Fruit fly (Drosophila melanogaster) whole organism, embryonic: Measurements from ENCODE around the gene CG12081.

ENCODE experiments used
- Ada2b ChIP-seq: fragments of 200-800 bp; sonication (Bioruptor generic); IDR thresholded peaks from 2 replicates; pipeline ENCODE4 v1.3.6; 2022; ENCODE audit warnings: missing biosample characterization, missing genetic modification characterization
- CG10366 ChIP-seq: fragments of 200-800 bp; sonication (Bioruptor generic); IDR thresholded peaks from 2 replicates; pipeline ENCODE4 v1.3.6; 2022; ENCODE audit warnings: missing biosample characterization, missing genetic modification characterization
- CG10462 ChIP-seq: fragments of 200-800 bp; sonication (Bioruptor generic); optimal IDR thresholded peaks from 2 replicates; lab custom pipeline; 2016; ENCODE audit warnings: missing biosample characterization, missing genetic modification characterization
- CG16779 ChIP-seq: fragments of 200-800 bp; sonication (Bioruptor generic); IDR thresholded peaks from 2 replicates; pipeline ENCODE4 v1.3.6; 2022; ENCODE audit warnings: missing biosample characterization, missing genetic modification characterization
- CG16813 ChIP-seq: fragments of 200-800 bp; sonication (Bioruptor generic); IDR thresholded peaks from 3 replicates; pipeline ENCODE4 v1.3.6; 2022; ENCODE audit warnings: missing biosample characterization, missing genetic modification characterization; ENCODE audit not compliant: partially characterized antibody
- CG16815 ChIP-seq: fragments of 200-800 bp; sonication (Bioruptor generic); optimal IDR thresholded peaks from 3 replicates; lab custom pipeline; 2017; ENCODE audit warnings: missing biosample characterization, mild to moderate bottlenecking, missing genetic modification characterization
- CG18599 ChIP-seq: fragments of 200-800 bp; sonication (Bioruptor generic); optimal IDR thresholded peaks from 3 replicates; lab custom pipeline; 2017; ENCODE audit warnings: missing biosample characterization, missing genetic modification characterization, mild to moderate bottlenecking, moderate library complexity, missing genetic modification reagents
- CG2129 ChIP-seq: fragments of 200-800 bp; sonication (Bioruptor generic); IDR thresholded peaks from 2 replicates; pipeline ENCODE4 v1.3.6; 2022; ENCODE audit warnings: missing biosample characterization, missing genetic modification characterization; ENCODE audit not compliant: partially characterized antibody
- CG2199 ChIP-seq: fragments of 200-800 bp; sonication (Bioruptor generic); IDR thresholded peaks from 3 replicates; pipeline ENCODE4 v1.3.6; 2022; ENCODE audit warnings: missing biosample characterization, missing genetic modification characterization
- CG3065 ChIP-seq: fragments of 200-800 bp; sonication (Bioruptor generic); optimal IDR thresholded peaks from 2 replicates; lab custom pipeline; 2016; ENCODE audit warnings: missing biosample characterization, missing genetic modification characterization
- CG31365 ChIP-seq: fragments of 200-800 bp; sonication (Bioruptor generic); optimal IDR thresholded peaks from 2 replicates; lab custom pipeline; 2018; ENCODE audit warnings: missing biosample characterization, mild to moderate bottlenecking, missing genetic modification characterization
- CG32772 ChIP-seq: fragments of 200-800 bp; sonication (Bioruptor generic); IDR thresholded peaks from 2 replicates; pipeline ENCODE4 v1.3.6; 2022; ENCODE audit warnings: missing biosample characterization, missing genetic modification characterization
- CG34224 ChIP-seq: fragments of 200-800 bp; sonication (Bioruptor generic); IDR thresholded peaks from 3 replicates; pipeline ENCODE4 v1.3.6; 2022; ENCODE audit warnings: missing biosample characterization, missing genetic modification characterization; ENCODE audit not compliant: partially characterized antibody
- CG42726 ChIP-seq: fragments of 200-800 bp; sonication (Bioruptor generic); IDR thresholded peaks from 2 replicates; pipeline ENCODE4 v1.3.6; 2022; ENCODE audit warnings: missing biosample characterization, missing genetic modification characterization; ENCODE audit not compliant: partially characterized antibody
- CG4707 ChIP-seq: fragments of 200-800 bp; sonication (Bioruptor generic); optimal IDR thresholded peaks from 2 replicates; lab custom pipeline; 2018; ENCODE audit warnings: missing biosample characterization, mild to moderate bottlenecking, missing genetic modification characterization, moderate library complexity
- CG6854 ChIP-seq: fragments of 200-800 bp; sonication (Bioruptor generic); optimal IDR thresholded peaks from 3 replicates; lab custom pipeline; 2017; ENCODE audit warnings: missing biosample characterization, mild to moderate bottlenecking, missing genetic modification characterization
- CG7963 ChIP-seq: fragments of 200-800 bp; sonication (Bioruptor generic); IDR thresholded peaks from 3 replicates; pipeline ENCODE4 v1.3.6; 2022; ENCODE audit warnings: missing biosample characterization, missing genetic modification characterization; ENCODE audit not compliant: partially characterized antibody
- CG8089 ChIP-seq: fragments of 200-800 bp; sonication (Bioruptor generic); optimal IDR thresholded peaks from 3 replicates; lab custom pipeline; 2016; ENCODE audit warnings: missing biosample characterization, missing genetic modification characterization
- CG8765 ChIP-seq: fragments of 200-800 bp; sonication (Bioruptor generic); IDR thresholded peaks from 2 replicates; pipeline ENCODE4 v1.3.6; 2022; ENCODE audit warnings: missing biosample characterization, missing genetic modification characterization
- CrebB ChIP-seq: fragments of 200-800 bp; sonication (Bioruptor generic); optimal IDR thresholded peaks from 3 replicates; lab custom pipeline; 2018; ENCODE audit warnings: missing biosample characterization, mild to moderate bottlenecking, missing genetic modification characterization
- D19B ChIP-seq: fragments of 200-800 bp; sonication (Bioruptor generic); optimal IDR thresholded peaks from 2 replicates; lab custom pipeline; 2017; ENCODE audit warnings: missing biosample characterization, mild to moderate bottlenecking, missing genetic modification characterization
- Dip3 ChIP-seq: fragments of 200-800 bp; sonication (Bioruptor generic); optimal IDR thresholded peaks from 3 replicates; lab custom pipeline; 2016; ENCODE audit warnings: missing biosample characterization, missing genetic modification characterization
- Doc3 ChIP-seq: fragments of 200-800 bp; sonication (Bioruptor generic); IDR thresholded peaks from 3 replicates; pipeline ENCODE4 v1.3.6; 2022; ENCODE audit warnings: missing biosample characterization, missing genetic modification characterization; ENCODE audit not compliant: partially characterized antibody
- Ets65A ChIP-seq: fragments of 200-800 bp; sonication (Bioruptor generic); peaks from one replicate; lab custom pipeline; 2016; ENCODE audit warnings: missing biosample characterization, missing genetic modification characterization
- Ets97D ChIP-seq: fragments of 200-800 bp; sonication (Bioruptor generic); optimal IDR thresholded peaks from 3 replicates; lab custom pipeline; 2016; ENCODE audit warnings: missing biosample characterization, missing genetic modification characterization
- Gug ChIP-seq: fragments of 200-800 bp; sonication (Bioruptor generic); IDR thresholded peaks from 4 replicates; pipeline ENCODE4 v1.3.6; 2022; ENCODE audit warnings: missing biosample characterization, missing genetic modification characterization
- MTF-1 ChIP-seq: fragments of 200-800 bp; sonication (Bioruptor generic); optimal IDR thresholded peaks from 2 replicates; lab custom pipeline; 2018; ENCODE audit warnings: missing biosample characterization, mild to moderate bottlenecking, missing genetic modification characterization, borderline replicate concordance
- NfI ChIP-seq: fragments of 200-800 bp; sonication (Bioruptor generic); optimal IDR thresholded peaks from 3 replicates; lab custom pipeline; 2018; ENCODE audit warnings: missing biosample characterization, mild to moderate bottlenecking, missing genetic modification characterization, moderate library complexity
- Rfx ChIP-seq: fragments of 200-800 bp; sonication (Bioruptor generic); IDR thresholded peaks from 2 replicates; pipeline ENCODE4 v1.3.6; 2022; ENCODE audit warnings: missing biosample characterization, missing genetic modification characterization
- Ssrp ChIP-seq: fragments of 200-800 bp; sonication (Bioruptor generic); optimal IDR thresholded peaks from 2 replicates; lab custom pipeline; 2018; ENCODE audit warnings: missing biosample characterization, mild to moderate bottlenecking, missing genetic modification characterization, moderate library complexity
- Xbp1 ChIP-seq: fragments of 200-800 bp; sonication (Bioruptor generic); optimal IDR thresholded peaks from 3 replicates; lab custom pipeline; 2016; ENCODE audit warnings: missing biosample characterization, mild to moderate bottlenecking, missing genetic modification characterization
- ara ChIP-seq: fragments of 200-800 bp; sonication (Bioruptor generic); IDR thresholded peaks from 2 replicates; pipeline ENCODE4 v1.3.6; 2022; ENCODE audit warnings: missing biosample characterization, missing genetic modification characterization
- bigmax ChIP-seq: fragments of 200-800 bp; sonication (Bioruptor generic); optimal IDR thresholded peaks from 2 replicates; lab custom pipeline; 2018; ENCODE audit warnings: missing biosample characterization, mild to moderate bottlenecking, missing genetic modification characterization
- crc ChIP-seq: fragments of 200-800 bp; sonication (Bioruptor generic); optimal IDR thresholded peaks from 2 replicates; lab custom pipeline; 2016; ENCODE audit warnings: missing biosample characterization, missing genetic modification characterization
- croc ChIP-seq: fragments of 200-800 bp; sonication (Bioruptor generic); conservative IDR thresholded peaks from 3 replicates; pipeline ENCODE4 v1.3.6; 2022; ENCODE audit warnings: missing biosample characterization, missing genetic modification characterization
- crp ChIP-seq, 2 experiments: fragments of 200-800 bp; sonication (Bioruptor generic); optimal IDR thresholded peaks; 2 replicates in 1 of 2; 3 replicates in 1 of 2; lab custom pipeline; 2017; ENCODE audit warnings: missing biosample characterization in 2 of 2, missing genetic modification characterization in 2 of 2, mild to moderate bottlenecking in 1 of 2, moderate library complexity in 1 of 2
- dati ChIP-seq: fragments of 200-800 bp; sonication (Bioruptor generic); IDR thresholded peaks from 2 replicates; pipeline ENCODE4 v1.3.6; 2022; ENCODE audit warnings: missing biosample characterization, missing genetic modification characterization
- ewg ChIP-seq: fragments of 200-800 bp; sonication (Bioruptor generic); optimal IDR thresholded peaks from 3 replicates; lab custom pipeline; 2017; ENCODE audit warnings: mild to moderate bottlenecking, missing biosample characterization, missing genetic modification reagents, missing genetic modification characterization
- fd96Cb ChIP-seq: fragments of 200-800 bp; sonication (Bioruptor generic); optimal IDR thresholded peaks from 2 replicates; lab custom pipeline; 2018; ENCODE audit warnings: missing biosample characterization, mild to moderate bottlenecking, missing genetic modification characterization, moderate library complexity
- fu2 ChIP-seq: fragments of 200-800 bp; sonication (Bioruptor generic); optimal IDR thresholded peaks from 2 replicates; lab custom pipeline; 2016; ENCODE audit warnings: missing biosample characterization, missing genetic modification characterization
- gfzf ChIP-seq: fragments of 200-800 bp; sonication (Bioruptor generic); optimal IDR thresholded peaks from 2 replicates; lab custom pipeline; 2016; ENCODE audit warnings: missing biosample characterization, mild to moderate bottlenecking, missing genetic modification characterization, moderate library complexity
- grau ChIP-seq: fragments of 200-800 bp; optimal IDR thresholded peaks from 3 replicates; lab custom pipeline; 2019; ENCODE audit warnings: missing biosample characterization, mild to moderate bottlenecking, missing genetic modification characterization, moderate library complexity
- gro ChIP-seq: fragments of 200-800 bp; sonication (Bioruptor generic); optimal IDR thresholded peaks from 2 replicates; lab custom pipeline; 2016; ENCODE audit warnings: missing biosample characterization, missing genetic modification characterization
- jing ChIP-seq: fragments of 200-800 bp; sonication (Bioruptor generic); optimal IDR thresholded peaks from 2 replicates; lab custom pipeline; 2018; ENCODE audit warnings: missing biosample characterization, mild to moderate bottlenecking, missing genetic modification characterization
- mirr ChIP-seq: fragments of 200-800 bp; sonication (Bioruptor generic); optimal IDR thresholded peaks from 3 replicates; lab custom pipeline; 2018; ENCODE audit warnings: missing biosample characterization, mild to moderate bottlenecking, missing genetic modification characterization
- shn ChIP-seq: fragments of 200-800 bp; sonication (Bioruptor generic); optimal IDR thresholded peaks from 3 replicates; lab custom pipeline; 2016; ENCODE audit warnings: missing biosample characterization, missing genetic modification characterization
- tio ChIP-seq: fragments of 200-800 bp; sonication (Bioruptor generic); optimal IDR thresholded peaks from 2 replicates; lab custom pipeline; 2017; ENCODE audit warnings: missing biosample characterization, missing genetic modification characterization, inconsistent platforms
- tna ChIP-seq: fragments of 200-800 bp; sonication (Bioruptor generic); IDR thresholded peaks from 2 replicates; pipeline ENCODE4 v1.3.6; 2022; ENCODE audit warnings: missing biosample characterization, missing genetic modification characterization; ENCODE audit not compliant: partially characterized antibody
- tup ChIP-seq: fragments of 200-800 bp; sonication (Bioruptor generic); optimal IDR thresholded peaks from 2 replicates; lab custom pipeline; 2016; ENCODE audit warnings: missing biosample characterization, mild to moderate bottlenecking, missing genetic modification characterization, moderate library complexity

CG12081 gene

dm6 chrX:8588607-8589171 lies at the start of gene CG12081 (continued):
- TF ChIP-seq crp (GFP tag; optimal IDR thresholded peaks at IDR 0.05; lab: Kevin White, UChicago) (peak in 1 of 2 experiments; percentile 42), crc (GFP tag; lab: Kevin White, UChicago) (no peak), MTF-1 (no peak), Ssrp (tag; lab: Kevin White, UChicago) (no peak), CG3065 (GFP tag; lab: Kevin White, UChicago) (no peak), CG31365 (tag; lab: Kevin White, UChicago) (no peak), CG4707 (GFP tag; lab: Kevin White, UChicago) (no peak), D19B (no peak), bigmax (GFP tag; lab: Kevin White, UChicago) (no peak), Ets65A (GFP tag; lab: Kevin White, UChicago) (peak; percentile 50), tio (GFP tag; lab: Kevin White, UChicago) (no peak), gro (no peak), CG32772 (GFP tag; lab: Robert Waterston, UW) (no peak), CG16779 (GFP tag; lab: Robert Waterston, UW) (no peak), Xbp1 (GFP tag; lab: Kevin White, UChicago) (no peak), CG8089 (GFP tag; lab: Kevin White, UChicago) (no peak), CG10366 (GFP tag; lab: Robert Waterston, UW) (no peak), Dip3 (GFP tag; lab: Kevin White, UChicago) (no peak), fd96Cb (tag; lab: Kevin White, UChicago) (no peak), tna (GFP tag; lab: Robert Waterston, UW) (peak; percentile 91), jing (no peak), CG10462 (GFP tag; lab: Kevin White, UChicago) (no peak), shn (GFP tag; lab: Kevin White, UChicago) (no peak), CG8765 (GFP tag; lab: Robert Waterston, UW) (no peak), CG16813 (GFP tag; lab: Robert Waterston, UW) (peak; percentile 90), CrebB (tag; lab: Kevin White, UChicago) (no peak), dati (GFP tag; lab: Robert Waterston, UW) (no peak), CG42726 (GFP tag; lab: Robert Waterston, UW) (peak; percentile 83), Rfx (GFP tag; lab: Robert Waterston, UW) (peak; percentile 42; the same call in 1 of the 2 replicates), Ets97D (GFP tag; lab: Kevin White, UChicago) (peak; percentile 75), gfzf (GFP tag; lab: Kevin White, UChicago) (peak; percentile 34), mirr (no peak), fu2 (GFP tag; lab: Kevin White, UChicago) (no peak), Ada2b (GFP tag; lab: Robert Waterston, UW) (no peak), tup (GFP tag; lab: Kevin White, UChicago) (no peak), Doc3 (GFP tag; lab: Robert Waterston, UW) (peak; percentile 85), Gug (GFP tag; lab: Robert Waterston, UW) (no peak; the same call in 3 of the 4 replicates), CG2199 (GFP tag; lab: Robert Waterston, UW) (0 out of 3 replicates have a peak, but pooled peaks have one; percentile 25), ewg (GFP tag; lab: Kevin White, UChicago) (no peak), CG2129 (GFP tag; lab: Robert Waterston, UW) (no peak; the same call in 1 of the 2 replicates), ara (GFP tag; lab: Robert Waterston, UW) (0 out of 2 replicates have a peak, but pooled peaks have one; percentile 34), croc (GFP tag; lab: Robert Waterston, UW) (no peak), grau (tag; lab: Kevin White, UChicago) (peak; percentile 31), CG16815 (GFP tag; lab: Kevin White, UChicago) (no peak), CG18599 (GFP tag; lab: Kevin White, UChicago) (no peak), CG34224 (GFP tag; lab: Robert Waterston, UW) (peak; percentile 87), NfI (GFP tag; lab: Kevin White, UChicago) (no peak), CG6854 (GFP tag; lab: Kevin White, UChicago) (no peak), CG7963 (GFP tag; lab: Robert Waterston, UW) (peak; percentile 87)
